Worm (Caenorhabditis elegans): ENCODE measurements around the gene B0238.15.

DNA sequence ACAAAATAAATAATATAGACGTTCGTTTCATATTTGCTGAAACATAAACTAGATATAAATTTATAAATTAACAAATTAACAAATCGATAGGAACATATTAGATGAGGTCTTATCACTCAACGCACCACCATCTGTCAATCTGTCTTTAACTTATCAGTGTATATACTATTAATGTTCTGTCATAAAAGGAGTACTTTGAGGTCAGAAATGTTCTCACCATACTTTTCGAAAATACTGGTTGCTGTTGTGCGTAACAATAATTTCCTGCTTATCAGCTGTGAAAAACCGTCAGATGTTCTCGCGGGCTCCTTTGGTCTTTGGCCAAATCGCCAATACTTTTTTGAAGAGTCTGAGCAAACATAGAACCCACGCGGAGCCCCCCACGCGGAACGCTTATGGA is 47.5 kb upstream of the B0238.15 start, which contains the start of gene C03A7.13:
- TF ChIP-seq dao-5 (tag; optimal IDR thresholded peaks at IDR 0.05) (no peak), W03F9.2 (tag; optimal IDR thresholded peaks at IDR 0.05) (no peak), him-1 (tag; optimal IDR thresholded peaks at IDR 0.05) (no peak)
